Worm (Caenorhabditis elegans): ENCODE results near the gene vep-2.

- TF ChIP-seq W03F9.2 (tag; optimal IDR thresholded peaks at IDR 0.05) = peak; percentile 39
- no peak for TF ChIP-seq dao-5 (tag; optimal IDR thresholded peaks at IDR 0.05)
- TF ChIP-seq him-1 (tag; optimal IDR thresholded peaks at IDR 0.05) = no peak
Observed at ce11 chrX:3650100-3650809, 22.1 kb downstream of the vep-2 start, which contains the start of the genes sax-1 and R11G1.2.
